Fruit fly (Drosophila melanogaster) whole organism, prepupa: ENCODE results near the gene Edg91.

Source experiments
- CG11762 ChIP-seq: fragments of 200-800 bp; sonication (Bioruptor generic); optimal IDR thresholded peaks from 3 replicates; lab custom pipeline; 2016; ENCODE audit warnings: missing biosample characterization, missing genetic modification characterization; ENCODE audit not compliant: insufficient read depth
- CG11902 ChIP-seq: fragments of 200-800 bp; sonication (Bioruptor generic); optimal IDR thresholded peaks from 3 replicates; lab custom pipeline; 2016; ENCODE audit warnings: missing biosample characterization, missing genetic modification characterization
- CG6808 ChIP-seq: fragments of 200-800 bp; sonication (Bioruptor generic); optimal IDR thresholded peaks from 3 replicates; lab custom pipeline; 2017; ENCODE audit warnings: missing biosample characterization, missing genetic modification characterization, mild to moderate bottlenecking, moderate library complexity, missing genetic modification reagents
- CG8319 ChIP-seq: fragments of 200-800 bp; sonication (Bioruptor generic); optimal IDR thresholded peaks from 3 replicates; lab custom pipeline; 2016; ENCODE audit warnings: missing biosample characterization, missing genetic modification characterization
- ss ChIP-seq, 2 experiments: fragments of 200-800 bp; sonication (Bioruptor generic); optimal IDR thresholded peaks; 2 replicates in 1 of 2; 3 replicates in 1 of 2; lab custom pipeline; 2017 to 2018; ENCODE audit warnings: mild to moderate bottlenecking in 2 of 2, missing biosample characterization in 2 of 2, missing genetic modification characterization in 2 of 2, moderate library complexity in 1 of 2

DNA sequence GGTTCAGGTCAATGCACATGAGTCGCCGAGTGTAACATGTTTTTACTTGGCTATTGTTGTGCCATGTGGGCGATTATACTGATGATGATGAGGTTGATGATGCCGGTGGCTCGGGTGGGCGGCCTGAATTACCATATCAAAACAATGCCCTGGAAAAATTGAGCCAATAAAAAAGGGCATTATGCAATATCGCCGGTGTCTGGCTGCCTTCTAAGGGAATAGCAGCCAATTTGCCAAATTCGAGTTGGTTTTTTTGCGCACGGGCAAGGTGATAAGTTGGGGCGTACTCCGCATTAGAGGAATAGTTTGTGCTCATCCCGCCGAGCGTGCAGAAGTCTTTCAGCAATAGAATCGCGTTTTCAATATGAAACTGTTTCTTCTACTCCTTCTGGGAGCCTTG is 2.3 kb downstream of the Edg91 start, which contains the start of gene CG14329:
- TF ChIP-seq CG8319 (GFP tag; lab: Kevin White, UChicago) (no peak), CG11902 (GFP tag; lab: Kevin White, UChicago) (no peak), ss (GFP tag; optimal IDR thresholded peaks at IDR 0.05; lab: Kevin White, UChicago) (no peak), CG11762 (no peak), CG6808 (GFP tag; lab: Kevin White, UChicago) (no peak)
